Fruit fly (Drosophila melanogaster): ENCODE results near the gene Boh2.

Boh2 gene

dm6 chr2L:11226035-11226434, 47.2 kb downstream of the Boh2 start:
- TF ChIP-seq dl (GFP tag; optimal IDR thresholded peaks at IDR 0.05; ENCODE audit: insufficient read depth in 1 of 2, partially characterized antibody in 2 of 2) (no peak), lola (GFP tag; optimal IDR thresholded peaks at IDR 0.05) (no peak), Mio (GFP tag; optimal IDR thresholded peaks at IDR 0.05) (no peak), CrebA (GFP tag; optimal IDR thresholded peaks at IDR 0.05; ENCODE audit: borderline replicate concordance) (no peak), CG9705 (GFP tag; optimal IDR thresholded peaks at IDR 0.05) (no peak), Vsx2 (GFP tag; optimal IDR thresholded peaks at IDR 0.05; ENCODE audit: partially characterized antibody) (no peak), Hr78 (GFP tag; optimal IDR thresholded peaks at IDR 0.05) (no peak), br (GFP tag; optimal IDR thresholded peaks at IDR 0.05) (no peak), Dif (GFP tag; optimal IDR thresholded peaks at IDR 0.05; ENCODE audit: partially characterized antibody) (no peak), HLH106 (tag; optimal IDR thresholded peaks at IDR 0.05) (no peak), tai (GFP tag; optimal IDR thresholded peaks at IDR 0.05) (no peak), woc (GFP tag; optimal IDR thresholded peaks at IDR 0.05) (no peak), sv (GFP tag; optimal IDR thresholded peaks at IDR 0.05) (no peak), OdsH (GFP tag; optimal IDR thresholded peaks at IDR 0.05) (no peak), sage (GFP tag; optimal IDR thresholded peaks at IDR 0.05) (no peak)

DNA sequence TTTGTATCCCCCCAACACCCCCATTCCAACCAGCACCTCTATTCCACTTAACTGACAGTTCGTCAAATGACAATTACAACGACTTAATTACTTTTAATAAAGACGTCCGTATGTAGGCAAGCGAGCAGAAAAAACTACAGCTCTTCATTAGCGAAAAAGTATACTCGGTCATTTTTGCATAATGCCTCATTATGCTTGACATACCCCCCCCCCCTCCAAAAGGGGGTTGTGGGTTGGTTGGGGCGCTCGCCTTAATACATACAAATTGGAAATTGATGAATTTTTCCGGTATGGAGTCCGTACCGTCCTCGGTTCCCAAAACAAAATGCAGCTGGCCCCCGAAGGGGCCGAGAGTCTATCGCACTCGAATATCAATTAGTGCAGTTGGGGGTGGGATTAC, 48.4 kb downstream of the Boh2 start:
- TF ChIP-seq Dfd (GFP tag; optimal IDR thresholded peaks at IDR 0.05) (peak; percentile 51), pan (optimal IDR thresholded peaks at IDR 0.05) (no peak)

DNA sequence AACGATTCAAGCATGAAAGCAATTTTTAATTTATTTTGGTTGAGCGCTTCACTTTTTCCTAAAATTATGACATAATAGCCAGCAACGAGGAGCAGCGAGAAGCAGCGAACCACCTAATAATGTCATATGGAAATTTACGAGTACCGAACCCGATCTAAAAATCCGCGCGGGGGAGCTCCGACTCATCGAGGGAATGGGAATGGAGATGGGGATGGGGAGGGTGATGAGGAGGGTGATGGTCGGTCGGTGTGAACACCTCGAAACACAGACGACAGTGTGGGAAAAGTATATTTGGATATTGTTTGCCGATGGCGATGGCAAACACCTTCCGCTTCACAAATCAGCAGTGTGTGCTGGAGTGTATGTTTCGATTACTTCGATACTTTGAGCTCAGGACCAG, 49.2 kb downstream of the Boh2 start:
- TF ChIP-seq woc (GFP tag; optimal IDR thresholded peaks at IDR 0.05) (no peak), CG9705 (GFP tag; optimal IDR thresholded peaks at IDR 0.05) (no peak), Hr83 (GFP tag; optimal IDR thresholded peaks at IDR 0.05; ENCODE audit: poor library complexity, severe bottlenecking) (no peak)

DNA sequence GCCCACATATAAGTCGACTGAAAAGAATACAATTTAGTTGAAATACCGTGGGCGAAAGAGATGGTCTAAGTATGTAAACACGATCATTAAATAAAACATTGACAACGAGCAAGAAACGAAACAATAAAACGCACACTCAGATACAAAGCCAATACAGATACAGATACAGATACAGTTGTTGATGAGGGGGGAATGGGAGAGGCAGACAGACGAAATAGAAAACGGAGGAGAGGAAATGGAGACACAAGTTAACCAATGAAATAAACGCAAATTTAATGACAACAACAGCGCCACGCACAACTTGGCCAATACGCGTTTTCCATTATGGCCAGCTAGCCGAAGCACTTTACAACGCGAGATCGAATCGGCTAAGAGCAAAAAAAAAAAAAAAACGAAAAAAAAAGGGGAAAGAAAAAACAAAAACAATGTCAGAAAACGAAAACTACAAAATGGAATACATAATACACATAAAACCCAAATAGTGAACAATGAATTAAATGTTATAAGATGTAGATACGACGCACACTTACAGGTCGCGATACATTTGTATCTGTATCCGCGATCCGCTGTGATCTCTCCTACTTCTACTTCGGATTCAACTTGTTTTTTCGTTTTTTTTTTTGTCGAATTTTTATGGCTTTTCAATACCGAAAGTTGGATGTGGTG, 50.2 kb downstream of the Boh2 start:
- no peak for TF ChIP-seq GATAd (GFP tag; optimal IDR thresholded peaks at IDR 0.05)
- no peak for TF ChIP-seq lola (GFP tag; optimal IDR thresholded peaks at IDR 0.05)
- TF ChIP-seq Rel (GFP tag; optimal IDR thresholded peaks at IDR 0.05), result no peak
- no peak for TF ChIP-seq Rel (tag; optimal IDR thresholded peaks at IDR 0.05)
- TF ChIP-seq Myc (optimal IDR thresholded peaks at IDR 0.05), result no peak
- no peak for TF ChIP-seq Vsx2 (GFP tag; optimal IDR thresholded peaks at IDR 0.05; ENCODE audit: partially characterized antibody)
- TF ChIP-seq usp (GFP tag; optimal IDR thresholded peaks at IDR 0.05), result no peak
- no peak for TF ChIP-seq Jra (GFP tag; optimal IDR thresholded peaks at IDR 0.05)
- TF ChIP-seq foxo (GFP tag; optimal IDR thresholded peaks at IDR 0.05), result no peak
- no peak for TF ChIP-seq HLH106 (tag; optimal IDR thresholded peaks at IDR 0.05)
- TF ChIP-seq rgr (GFP tag; optimal IDR thresholded peaks at IDR 0.05), result no peak
- no peak for TF ChIP-seq Abd-B (GFP tag; optimal IDR thresholded peaks at IDR 0.05)
- TF ChIP-seq Hr83 (GFP tag; optimal IDR thresholded peaks at IDR 0.05; ENCODE audit: poor library complexity, severe bottlenecking), result no peak
- TF ChIP-seq Sp1 (GFP tag; optimal IDR thresholded peaks at IDR 0.05), result no peak
- TF ChIP-seq Hr78 (GFP tag; optimal IDR thresholded peaks at IDR 0.05), result no peak
- TF ChIP-seq h (GFP tag; optimal IDR thresholded peaks at IDR 0.05), result no peak
- TF ChIP-seq CrebA (GFP tag; optimal IDR thresholded peaks at IDR 0.05; ENCODE audit: borderline replicate concordance), result no peak
- no peak for TF ChIP-seq Dif (GFP tag; optimal IDR thresholded peaks at IDR 0.05; ENCODE audit: partially characterized antibody)
- no peak for TF ChIP-seq Dfd (GFP tag; optimal IDR thresholded peaks at IDR 0.05)
- TF ChIP-seq woc (GFP tag; optimal IDR thresholded peaks at IDR 0.05), result no peak

Data from whole organism, wandering third instar larva.